Worm (Caenorhabditis elegans) whole organism, young adult: ENCODE data around the gene Y46H3C.5.

Experiments used
- ama-1 ChIP-seq, 3 experiments: fragments of 150-350 bp in 1 of 3; sonication (generic microtip) in 2 of 3; optimal IDR thresholded peaks; 2 replicates each; lab custom pipeline; 2014 to 2018; ENCODE audit warnings: missing biosample characterization in 2 of 3, missing genetic modification characterization in 2 of 3, missing genetic modification reagents in 2 of 3
- cebp-1 ChIP-seq, 2 experiments: fragments of 200-800 bp in 1 of 2; sonication (Bioruptor generic) in 1 of 2; sonication (generic microtip) in 1 of 2; IDR thresholded peaks in 1 of 2; optimal IDR thresholded peaks in 1 of 2; 2 replicates each; pipeline versions ENCODE4 v1.3.6 to Lab custom; 2017 to 2022; ENCODE audit warnings: missing compliant biosample characterization in 2 of 2, missing genetic modification characterization in 2 of 2, mild to moderate bottlenecking in 1 of 2, missing genetic modification reagents in 1 of 2, moderate library complexity in 1 of 2
- dox-1 ChIP-seq: fragments of 200-800 bp; sonication (Bioruptor generic); IDR thresholded peaks from 2 replicates; pipeline ENCODE4 v1.3.6; 2022; ENCODE audit warnings: missing genetic modification reagents, missing genetic modification characterization, missing compliant biosample characterization
- dpff-1 ChIP-seq: sonication (generic microtip); optimal IDR thresholded peaks from 2 replicates; lab custom pipeline; 2017; ENCODE audit warnings: mild to moderate bottlenecking, missing genetic modification characterization, missing compliant biosample characterization
- ekl-4 ChIP-seq: fragments of 200-800 bp; sonication (Bioruptor generic); IDR thresholded peaks from 2 replicates; pipeline ENCODE4 v1.3.6; 2022; ENCODE audit warnings: missing genetic modification reagents, missing genetic modification characterization, missing compliant biosample characterization
- him-1 ChIP-seq: sonication (generic microtip); optimal IDR thresholded peaks from 2 replicates; lab custom pipeline; 2016; ENCODE audit warnings: missing genotype, missing genetic modification reagents, missing genetic modification characterization, missing compliant biosample characterization
- nhr-179 ChIP-seq: sonication (generic microtip); optimal IDR thresholded peaks from 2 replicates; lab custom pipeline; 2016; ENCODE audit warnings: mild to moderate bottlenecking, missing genetic modification characterization, missing compliant biosample characterization
- unc-62 ChIP-seq: fragments of 150-350 bp; optimal IDR thresholded peaks from 2 replicates; lab custom pipeline; 2014; ENCODE audit warnings: missing biosample characterization, missing genetic modification reagents, missing genetic modification characterization

DNA sequence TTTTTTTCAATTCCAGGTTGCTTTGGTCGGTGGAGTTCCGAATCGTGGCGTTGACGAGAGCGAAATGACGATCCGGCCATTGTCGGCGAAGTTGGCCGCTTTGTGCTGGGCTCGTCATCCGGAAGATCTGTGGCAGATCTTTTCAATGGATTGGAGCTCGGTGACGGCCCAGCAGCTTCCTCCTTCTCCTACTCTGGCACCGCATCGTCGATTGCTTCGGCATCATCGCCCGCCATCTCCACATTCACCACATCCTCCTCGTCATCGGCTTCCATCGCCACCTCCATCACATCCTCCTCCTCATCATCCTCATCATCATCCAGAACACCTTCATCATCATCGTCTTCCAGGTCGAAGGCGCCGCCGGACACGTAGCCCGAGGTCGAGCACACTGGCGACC is 6.1 kb upstream of the Y46H3C.5 start:
- TF ChIP-seq dpff-1 (tag; lab: Kevin White, UChicago) (no peak), nhr-179 (tag; lab: Kevin White, UChicago) (no peak), him-1 (tag; lab: Kevin White, UChicago) (no peak), ekl-4 (GFP tag; lab: Robert Waterston, UW) (no peak), ama-1 (optimal IDR thresholded peaks at IDR 0.05; lab: Kevin White, UChicago) (no peak), ama-1 (GFP tag; optimal IDR thresholded peaks at IDR 0.05; lab: Kevin White, UChicago) (no peak), dox-1 (GFP tag; lab: Robert Waterston, UW) (no peak), cebp-1 (GFP tag; IDR thresholded peaks at IDR 0.05; lab: Robert Waterston, UW) (no peak), cebp-1 (tag; optimal IDR thresholded peaks at IDR 0.05; lab: Kevin White, UChicago) (no peak), unc-62 (no peak)
